Worm (Caenorhabditis elegans) whole organism, L1 larva: ENCODE measurements around the gene rho-1.

Experiments used
- aly-2 ChIP-seq: fragments of 150-350 bp; optimal IDR thresholded peaks from 2 replicates; lab custom pipeline; 2014; ENCODE audit warnings: missing biosample characterization, missing genetic modification characterization
- elt-3 ChIP-seq, 6 experiments: fragments of 150-350 bp in 1 of 6; sonication (generic microtip); optimal IDR thresholded peaks; 2 replicates each; lab custom pipeline; 2017 to 2018; ENCODE audit warnings: missing biosample characterization in 6 of 6, missing genetic modification characterization in 6 of 6, inconsistent platforms in 1 of 6
- lsy-2 ChIP-seq, 2 experiments: fragments of 150-350 bp; optimal IDR thresholded peaks; 2 replicates each; lab custom pipeline; 2014; ENCODE audit warnings: missing biosample characterization in 2 of 2, missing genetic modification characterization in 2 of 2
- unc-62 ChIP-seq: fragments of 150-350 bp; optimal IDR thresholded peaks from 2 replicates; lab custom pipeline; 2014; ENCODE audit warnings: missing biosample characterization, missing genetic modification reagents, missing genetic modification characterization

- TF ChIP-seq elt-3 (tag; optimal IDR thresholded peaks at IDR 0.05; lab: Kevin White, UChicago) (no peak), lsy-2 (tag; optimal IDR thresholded peaks at IDR 0.05; lab: Kevin White, UChicago) (no peak), unc-62 (no peak), aly-2 (no peak)
Observed at ce11 chrIV:16482790-16483189, 6.0 kb downstream of the rho-1 start.
